Fruit fly (Drosophila melanogaster): ENCODE data around the gene CG13010.

CG13010 gene

DNA sequence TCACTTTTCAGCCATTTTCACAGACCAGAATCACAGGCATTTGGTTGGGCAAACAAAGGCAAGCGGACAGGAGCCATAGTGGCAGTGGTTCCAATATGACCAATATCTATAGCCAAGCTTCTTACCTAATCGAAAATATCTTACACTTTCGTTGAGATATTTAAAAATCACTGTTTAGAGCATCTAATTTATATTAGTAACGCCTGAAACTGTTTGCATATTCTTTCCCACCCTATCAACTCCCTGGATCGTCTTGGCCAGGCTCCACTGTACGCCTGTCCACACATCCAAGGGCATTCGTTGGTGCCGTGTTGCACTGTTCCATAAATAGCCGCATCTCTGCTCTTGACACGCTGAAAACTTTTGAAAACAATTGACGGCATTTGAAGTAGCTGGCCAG, 11.8 kb upstream of the CG13010 start (continued):
- no peak for TF ChIP-seq Smox (GFP tag; optimal IDR thresholded peaks at IDR 0.05)
- no peak for TF ChIP-seq Hr38 (GFP tag; optimal IDR thresholded peaks at IDR 0.05)
- TF ChIP-seq achi (GFP tag; optimal IDR thresholded peaks at IDR 0.05), result peak; percentile 44
- peak; percentile 36 for TF ChIP-seq CG10631 (GFP tag; optimal IDR thresholded peaks at IDR 0.05)
- TF ChIP-seq Ets96B (tag; optimal IDR thresholded peaks at IDR 0.05), result peak; percentile 39
- peak; percentile 25 for TF ChIP-seq Eip75B (GFP tag; optimal IDR thresholded peaks at IDR 0.05)
- peak; percentile 43 for TF ChIP-seq pdm3 (GFP tag; optimal IDR thresholded peaks at IDR 0.05)
- no peak for TF ChIP-seq eg (GFP tag; IDR thresholded peaks at IDR 0.05)
- peak; percentile 33 for TF ChIP-seq Sox14 (GFP tag; optimal IDR thresholded peaks at IDR 0.05)
- peak; percentile 13 for TF ChIP-seq CG6808 (GFP tag; optimal IDR thresholded peaks at IDR 0.05)
- TF ChIP-seq acj6 (GFP tag; optimal IDR thresholded peaks at IDR 0.05), result peak; percentile 21
- no peak for TF ChIP-seq CG6854 (GFP tag; optimal IDR thresholded peaks at IDR 0.05)
- peak; percentile 49; the same call in 1 of the 3 replicates for TF ChIP-seq CG6163 (GFP tag; IDR thresholded peaks at IDR 0.05)
- TF ChIP-seq Hr4 (GFP tag; optimal IDR thresholded peaks at IDR 0.05), result peak; percentile 24
- TF ChIP-seq CG1621 (tag; optimal IDR thresholded peaks at IDR 0.05), result no peak
- TF ChIP-seq dsx (GFP tag; optimal IDR thresholded peaks at IDR 0.05; ENCODE audit: poor library complexity, severe bottlenecking), result no peak
- TF ChIP-seq CG8632 (GFP tag; optimal IDR thresholded peaks at IDR 0.05), result no peak
- no peak for TF ChIP-seq CG16779 (tag; optimal IDR thresholded peaks at IDR 0.05)
- TF ChIP-seq fd59A (GFP tag; optimal IDR thresholded peaks at IDR 0.05), result peak; percentile 6
- TF ChIP-seq vri (GFP tag; optimal IDR thresholded peaks at IDR 0.05), result no peak
- no peak for TF ChIP-seq CG34406 (GFP tag; optimal IDR thresholded peaks at IDR 0.05)
- no peak for TF ChIP-seq ss (GFP tag; optimal IDR thresholded peaks at IDR 0.05)
- no peak for TF ChIP-seq cyc (GFP tag; optimal IDR thresholded peaks at IDR 0.05)
- no peak for TF ChIP-seq topi (GFP tag; optimal IDR thresholded peaks at IDR 0.05)
- TF ChIP-seq Lpt (GFP tag; optimal IDR thresholded peaks at IDR 0.05), result peak; percentile 17
- peak; percentile 16; the same call in 1 of the 2 replicates for TF ChIP-seq Gug (GFP tag; IDR thresholded peaks at IDR 0.05)
- peak; percentile 72 for TF ChIP-seq Eip78C (GFP tag)
- TF ChIP-seq Blimp-1 (GFP tag; optimal IDR thresholded peaks at IDR 0.05), result no peak
- no peak for TF ChIP-seq svp (GFP tag)

DNA sequence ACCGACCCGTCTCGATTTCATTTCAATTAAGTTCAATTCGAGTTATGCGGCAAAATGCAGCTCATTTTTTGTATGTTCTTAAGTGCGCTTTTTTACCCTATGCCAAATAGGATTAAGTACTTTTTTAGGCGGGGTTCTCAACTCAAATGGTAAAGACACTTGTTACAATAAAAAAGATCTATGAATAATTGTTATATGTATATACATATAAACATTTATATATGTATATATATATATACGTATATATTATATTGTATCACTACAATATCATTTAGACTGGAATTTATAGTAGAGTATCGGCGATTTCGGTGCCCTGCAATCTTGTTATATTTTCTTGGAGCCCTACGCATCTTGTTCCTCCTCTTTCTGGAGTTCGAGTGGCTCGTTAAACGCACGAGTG, 11.2 kb upstream of the CG13010 start:
- TF ChIP-seq Hr38 (GFP tag; optimal IDR thresholded peaks at IDR 0.05) (no peak), topi (GFP tag; optimal IDR thresholded peaks at IDR 0.05) (no peak), dac (GFP tag; optimal IDR thresholded peaks at IDR 0.05) (no peak), CG6163 (GFP tag; IDR thresholded peaks at IDR 0.05) (0 out of 3 replicates have a peak, but pooled peaks have one; percentile 6), cyc (GFP tag; optimal IDR thresholded peaks at IDR 0.05) (no peak), CG11902 (GFP tag; optimal IDR thresholded peaks at IDR 0.05) (no peak), Eip75B (GFP tag; optimal IDR thresholded peaks at IDR 0.05) (no peak), dsx (GFP tag; optimal IDR thresholded peaks at IDR 0.05; ENCODE audit: poor library complexity, severe bottlenecking) (peak; percentile 30), CG9139 (GFP tag; optimal IDR thresholded peaks at IDR 0.05) (no peak), Sox102F (GFP tag; optimal IDR thresholded peaks at IDR 0.05) (no peak), Hr39 (GFP tag; optimal IDR thresholded peaks at IDR 0.05) (no peak), CG16779 (tag; optimal IDR thresholded peaks at IDR 0.05) (no peak), net (GFP tag; optimal IDR thresholded peaks at IDR 0.05) (no peak), CG8632 (GFP tag; optimal IDR thresholded peaks at IDR 0.05) (no peak), CG10669 (GFP tag; optimal IDR thresholded peaks at IDR 0.05) (no peak), Met (GFP tag; optimal IDR thresholded peaks at IDR 0.05) (no peak), fd59A (GFP tag; optimal IDR thresholded peaks at IDR 0.05) (no peak), CG8319 (GFP tag; optimal IDR thresholded peaks at IDR 0.05) (no peak), svp (GFP tag) (peak; percentile 9), ss (GFP tag; optimal IDR thresholded peaks at IDR 0.05) (no peak), acj6 (GFP tag; optimal IDR thresholded peaks at IDR 0.05) (no peak), Eip93F (GFP tag; optimal IDR thresholded peaks at IDR 0.05) (no peak), Ets96B (tag; optimal IDR thresholded peaks at IDR 0.05) (peak; percentile 10), CG6854 (GFP tag; optimal IDR thresholded peaks at IDR 0.05) (no peak), Hr4 (GFP tag; optimal IDR thresholded peaks at IDR 0.05) (no peak), CG8119 (GFP tag; IDR thresholded peaks at IDR 0.05) (peak; percentile 51; the same call in 1 of the 3 replicates), Eip78C (GFP tag) (peak; percentile 37), CG11294 (GFP tag; IDR thresholded peaks at IDR 0.05) (no peak), Sox14 (GFP tag; optimal IDR thresholded peaks at IDR 0.05) (no peak), Ets21C (GFP tag; optimal IDR thresholded peaks at IDR 0.05) (no peak), eg (GFP tag; IDR thresholded peaks at IDR 0.05) (no peak), fd85E (GFP tag; optimal IDR thresholded peaks at IDR 0.05) (no peak), OdsH (GFP tag; optimal IDR thresholded peaks at IDR 0.05) (no peak), salr (GFP tag; optimal IDR thresholded peaks at IDR 0.05) (no peak), pdm3 (GFP tag; optimal IDR thresholded peaks at IDR 0.05) (no peak), CG3919 (GFP tag; optimal IDR thresholded peaks at IDR 0.05) (no peak), CG32006 (GFP tag; optimal IDR thresholded peaks at IDR 0.05) (no peak), CG10631 (GFP tag; optimal IDR thresholded peaks at IDR 0.05) (no peak), Smox (GFP tag; optimal IDR thresholded peaks at IDR 0.05) (no peak), CG4318 (GFP tag; optimal IDR thresholded peaks at IDR 0.05) (no peak)

Data from whole organism, prepupa.